Worm (Caenorhabditis elegans) whole organism, L4 larva: ENCODE results near the gene F10C2.3.

Experiments
- F49E8.2 ChIP-seq: sonication (generic microtip); optimal IDR thresholded peaks from 2 replicates; lab custom pipeline; 2016; ENCODE audit warnings: missing compliant biosample characterization, mild to moderate bottlenecking, missing genetic modification characterization, borderline replicate concordance
- R02D3.7 ChIP-seq: fragments of 150-350 bp; sonication (generic microtip); optimal IDR thresholded peaks from 3 replicates; lab custom pipeline; 2014; ENCODE audit warnings: missing biosample characterization, missing genetic modification characterization
- T20F7.1 ChIP-seq: fragments of 200-800 bp; sonication (Bioruptor generic); optimal IDR thresholded peaks from 2 replicates; lab custom pipeline; 2018; ENCODE audit warnings: mild to moderate bottlenecking, missing genetic modification characterization, missing compliant biosample characterization
- Y105C5A.15 ChIP-seq: fragments of 200-800 bp; sonication (Bioruptor generic); IDR thresholded peaks from 2 replicates; pipeline ENCODE4 v1.3.6; 2022; ENCODE audit warnings: missing genetic modification characterization, missing compliant biosample characterization
- Y48G9A.11 ChIP-seq: fragments of 200-800 bp; sonication (Bioruptor generic); IDR thresholded peaks from 2 replicates; pipeline ENCODE4 v1.3.6; 2022; ENCODE audit warnings: missing genetic modification reagents, missing genetic modification characterization, missing compliant biosample characterization
- ZK337.2 ChIP-seq: fragments of 200-800 bp; sonication (Bioruptor generic); IDR thresholded peaks from 2 replicates; pipeline ENCODE4 v1.3.6; 2022; ENCODE audit warnings: missing genetic modification reagents, missing genetic modification characterization, missing compliant biosample characterization
- aha-1 ChIP-seq: fragments of 150-350 bp; peaks from one replicate; lab custom pipeline; 2014; ENCODE audit warnings: missing biosample characterization, missing genetic modification characterization
- ama-1 ChIP-seq: fragments of 150-350 bp; optimal IDR thresholded peaks from 2 replicates; lab custom pipeline; 2014; ENCODE audit warnings: inconsistent platforms, mixed read lengths
- attf-4 ChIP-seq: sonication (generic microtip); optimal IDR thresholded peaks from 3 replicates; lab custom pipeline; 2017; ENCODE audit warnings: missing biosample characterization, missing genetic modification characterization
- ceh-28 ChIP-seq: fragments of 150-350 bp; optimal IDR thresholded peaks from 2 replicates; lab custom pipeline; 2014; ENCODE audit warnings: missing biosample characterization, missing genetic modification reagents, missing genetic modification characterization
- ceh-32 ChIP-seq: sonication (generic microtip); optimal IDR thresholded peaks from 2 replicates; lab custom pipeline; 2016; ENCODE audit warnings: mild to moderate bottlenecking, missing genetic modification characterization, missing compliant biosample characterization; ENCODE audit not compliant: poor library complexity
- ceh-82 ChIP-seq: sonication (generic microtip); optimal IDR thresholded peaks from 2 replicates; lab custom pipeline; 2017; ENCODE audit warnings: missing biosample characterization, missing genetic modification characterization
- ctbp-1 ChIP-seq: fragments of 200-800 bp; sonication (Bioruptor generic); IDR thresholded peaks from 2 replicates; pipeline ENCODE4 v1.3.6; 2022; ENCODE audit warnings: missing genetic modification reagents, missing genetic modification characterization, missing compliant biosample characterization
- daf-12 ChIP-seq: fragments of 150-350 bp; optimal IDR thresholded peaks from 2 replicates; lab custom pipeline; 2014; ENCODE audit warnings: missing biosample characterization, missing genetic modification reagents, missing genetic modification characterization
- daf-16 ChIP-seq, 3 experiments: sonication (generic microtip); optimal IDR thresholded peaks; 2 replicates each; lab custom pipeline; 2016 to 2017; ENCODE audit warnings: missing genetic modification characterization in 3 of 3, missing genetic modification reagents in 3 of 3, mild to moderate bottlenecking in 2 of 3, missing compliant biosample characterization in 2 of 3, missing biosample characterization in 1 of 3, moderate library complexity in 1 of 3
- daf-19 ChIP-seq: fragments of 200-800 bp; sonication (Bioruptor generic); conservative IDR thresholded peaks from 2 replicates; pipeline ENCODE4 v1.3.6; 2022; ENCODE audit warnings: missing genetic modification characterization, missing compliant biosample characterization
- dpl-1 ChIP-seq: fragments of 150-350 bp; optimal IDR thresholded peaks from 2 replicates; lab custom pipeline; 2014; ENCODE audit warnings: missing biosample characterization, missing genetic modification reagents, missing genetic modification characterization
- hlh-11 ChIP-seq: fragments of 200-800 bp; sonication (Bioruptor generic); optimal IDR thresholded peaks from 2 replicates; lab custom pipeline; 2018; ENCODE audit warnings: mild to moderate bottlenecking, missing genetic modification characterization, missing compliant biosample characterization
- lim-7 ChIP-seq: fragments of 200-800 bp; sonication (Bioruptor generic); IDR thresholded peaks from 2 replicates; pipeline ENCODE4 v1.3.6; 2022; ENCODE audit warnings: missing genetic modification characterization, missing compliant biosample characterization
- lin-13 ChIP-seq: fragments of 150-350 bp; optimal IDR thresholded peaks from 2 replicates; lab custom pipeline; 2014; ENCODE audit warnings: missing biosample characterization, missing genetic modification reagents, missing genetic modification characterization
- lin-15B ChIP-seq: fragments of 150-350 bp; sonication (generic microtip); optimal IDR thresholded peaks from 3 replicates; lab custom pipeline; 2014; ENCODE audit warnings: missing biosample characterization, missing genetic modification characterization
- lin-38 ChIP-seq: fragments of 200-800 bp; sonication (Bioruptor generic); IDR thresholded peaks from 2 replicates; pipeline ENCODE4 v1.3.6; 2022; ENCODE audit warnings: missing genetic modification reagents, missing genetic modification characterization, missing compliant biosample characterization
- lin-39 ChIP-seq: fragments of 150-350 bp; optimal IDR thresholded peaks from 2 replicates; lab custom pipeline; 2014; ENCODE audit warnings: missing biosample characterization, missing genetic modification reagents, missing genetic modification characterization
- mes-2 ChIP-seq: sonication (generic microtip); optimal IDR thresholded peaks from 2 replicates; lab custom pipeline; 2016; ENCODE audit warnings: missing genotype, mild to moderate bottlenecking, missing genetic modification characterization, missing compliant biosample characterization; ENCODE audit not compliant: poor library complexity, severe bottlenecking
- mxl-2 ChIP-seq: fragments of 200-800 bp; sonication (Bioruptor generic); conservative IDR thresholded peaks from 2 replicates; pipeline ENCODE4 v1.3.6; 2022; ENCODE audit warnings: missing genetic modification reagents, missing genetic modification characterization, missing compliant biosample characterization
- nhr-10 ChIP-seq: fragments of 150-350 bp; optimal IDR thresholded peaks from 2 replicates; lab custom pipeline; 2014; ENCODE audit warnings: missing biosample characterization, missing genetic modification characterization
- nhr-102 ChIP-seq: sonication (generic microtip); optimal IDR thresholded peaks from 2 replicates; lab custom pipeline; 2016; ENCODE audit warnings: mild to moderate bottlenecking, missing genetic modification characterization, moderate library complexity, missing compliant biosample characterization
- nhr-11 ChIP-seq: fragments of 150-350 bp; optimal IDR thresholded peaks from 2 replicates; lab custom pipeline; 2014; ENCODE audit warnings: missing biosample characterization, missing genetic modification characterization
- nhr-237 ChIP-seq: sonication (generic microtip); optimal IDR thresholded peaks from 2 replicates; lab custom pipeline; 2017; ENCODE audit warnings: missing biosample characterization, missing genetic modification characterization
- nhr-25 ChIP-seq: sonication (generic microtip); optimal IDR thresholded peaks from 2 replicates; lab custom pipeline; 2017; ENCODE audit warnings: missing genetic modification characterization, mild to moderate bottlenecking, missing compliant biosample characterization, antibody characterized with exemption, moderate library complexity, borderline replicate concordance; ENCODE audit not compliant: insufficient read depth
- nhr-28 ChIP-seq: fragments of 150-350 bp; optimal IDR thresholded peaks from 2 replicates; lab custom pipeline; 2014; ENCODE audit warnings: missing biosample characterization, missing genetic modification characterization
- nhr-48 ChIP-seq: sonication (generic microtip); optimal IDR thresholded peaks from 2 replicates; lab custom pipeline; 2016; ENCODE audit warnings: mild to moderate bottlenecking, missing genetic modification characterization, missing compliant biosample characterization
- nhr-6 ChIP-seq: fragments of 150-350 bp; optimal IDR thresholded peaks from 2 replicates; lab custom pipeline; 2014; ENCODE audit warnings: missing biosample characterization, missing genetic modification characterization
- nhr-76 ChIP-seq: fragments of 150-350 bp; optimal IDR thresholded peaks from 2 replicates; lab custom pipeline; 2014; ENCODE audit warnings: missing biosample characterization, missing genetic modification characterization
- pha-4 ChIP-seq, 2 experiments: fragments of 150-350 bp in 1 of 2; fragments of 200-800 bp in 1 of 2; sonication (Bioruptor generic) in 1 of 2; IDR thresholded peaks in 1 of 2; optimal IDR thresholded peaks in 1 of 2; 2 replicates each; pipeline versions ENCODE4 v1.3.6 to Lab custom; 2014 to 2022; ENCODE audit warnings: missing genetic modification characterization in 2 of 2, missing genetic modification reagents in 2 of 2, missing biosample characterization in 1 of 2, missing compliant biosample characterization in 1 of 2
- php-3 ChIP-seq: fragments of 200-800 bp; sonication (Bioruptor generic); IDR thresholded peaks from 2 replicates; pipeline ENCODE4 v1.3.6; 2022; ENCODE audit warnings: missing genetic modification reagents, missing genetic modification characterization, missing compliant biosample characterization
- pqm-1 ChIP-seq: sonication (generic microtip); optimal IDR thresholded peaks from 2 replicates; lab custom pipeline; 2017; ENCODE audit warnings: missing biosample characterization, missing genetic modification characterization
- rbr-2 ChIP-seq: sonication (generic microtip); optimal IDR thresholded peaks from 2 replicates; lab custom pipeline; 2016; ENCODE audit warnings: missing genotype, missing genetic modification characterization, missing compliant biosample characterization
- spr-1 ChIP-seq: sonication (generic microtip); optimal IDR thresholded peaks from 2 replicates; lab custom pipeline; 2016; ENCODE audit warnings: mild to moderate bottlenecking, missing genetic modification characterization, missing compliant biosample characterization
- unc-62 ChIP-seq, 3 experiments: fragments of 150-350 bp in 1 of 3; sonication (generic microtip); optimal IDR thresholded peaks in 2 of 3; peaks in 1 of 3; 1 replicate in 1 of 3; 2 replicates in 2 of 3; lab custom pipeline; 2014 to 2017; ENCODE audit warnings: missing biosample characterization in 3 of 3, missing genetic modification characterization in 3 of 3, missing genetic modification reagents in 3 of 3, missing genotype in 1 of 3
- zag-1 ChIP-seq: fragments of 150-350 bp; optimal IDR thresholded peaks from 2 replicates; lab custom pipeline; 2014; ENCODE audit warnings: missing biosample characterization, missing genetic modification characterization
- zfp-3 ChIP-seq: fragments of 200-800 bp; sonication (Bioruptor generic); conservative IDR thresholded peaks from 2 replicates; pipeline ENCODE4 v1.3.6; 2022; ENCODE audit warnings: missing genetic modification reagents, missing genetic modification characterization, missing compliant biosample characterization

Gene F10C2.3

DNA sequence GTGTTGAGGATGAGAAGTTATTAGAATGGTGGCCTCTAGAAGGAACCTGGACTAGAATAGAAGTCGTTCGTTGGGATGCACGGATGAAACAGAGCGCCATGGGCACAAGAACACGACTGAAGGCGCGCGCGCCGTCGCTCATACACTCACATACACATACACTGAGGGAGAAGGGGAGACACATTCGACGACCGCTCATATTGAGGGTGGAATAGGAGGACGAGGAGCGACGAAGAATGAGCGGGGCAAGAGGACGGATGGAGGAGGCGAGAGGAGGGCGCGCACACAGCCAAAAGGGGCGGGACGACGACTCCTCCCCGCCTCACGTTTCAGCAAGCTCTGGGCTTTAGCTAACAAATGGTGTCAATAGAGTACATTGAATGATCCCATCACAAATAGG, 18.7 kb downstream of the F10C2.3 start (continued):
- TF ChIP-seq ctbp-1 (GFP tag; lab: Robert Waterston, UW) (0 out of 2 replicates have a peak, but pooled peaks have one; percentile 15), daf-19 (GFP tag; lab: Robert Waterston, UW) (no peak), spr-1 (peak; percentile 18), attf-4 (tag; lab: Kevin White, UChicago) (no peak), nhr-28 (tag; lab: Kevin White, UChicago) (no peak), unc-62 (GFP tag; optimal IDR thresholded peaks at IDR 0.05 in 1 of 2; lab: Kevin White, UChicago) (no peak), unc-62 (tag; optimal IDR thresholded peaks at IDR 0.05; lab: Kevin White, UChicago) (no peak), nhr-10 (no peak), daf-12 (no peak)

DNA sequence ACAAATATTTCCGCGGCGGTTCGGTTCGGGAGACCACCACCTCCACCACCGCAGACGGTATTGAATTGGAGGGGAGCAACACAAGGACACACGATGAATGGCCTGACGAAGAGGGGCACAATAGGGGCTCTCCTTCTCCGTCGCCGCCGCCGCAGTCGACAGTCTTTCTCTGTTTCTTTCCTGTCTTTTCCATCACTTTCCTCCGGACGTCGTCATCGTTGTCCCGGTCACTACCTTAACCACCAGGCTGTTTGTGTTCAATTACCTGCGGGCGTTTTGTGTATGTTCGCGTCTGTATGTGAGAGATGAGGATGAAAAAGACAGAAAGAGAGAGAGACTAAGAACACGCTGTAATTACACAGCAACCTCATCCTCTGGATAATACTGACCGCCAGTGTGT, 19.6 kb downstream of the F10C2.3 start:
- TF ChIP-seq Y105C5A.15 (GFP tag; lab: Robert Waterston, UW) (no peak), pha-4 (GFP tag; IDR thresholded peaks at IDR 0.05; lab: Robert Waterston, UW) (no peak), pha-4 (tag; optimal IDR thresholded peaks at IDR 0.05; lab: Kevin White, UChicago) (peak; percentile 5), nhr-6 (peak; percentile 63), nhr-25 (tag; lab: Kevin White, UChicago) (peak; percentile 59), nhr-76 (tag; lab: Kevin White, UChicago) (no peak), unc-62 (GFP tag; optimal IDR thresholded peaks at IDR 0.05 in 1 of 2; lab: Kevin White, UChicago) (peak in 1 of 2 experiments; percentile 90), unc-62 (tag; optimal IDR thresholded peaks at IDR 0.05; lab: Kevin White, UChicago) (no peak), hlh-11 (tag; lab: Kevin White, UChicago) (peak; percentile 19)

DNA sequence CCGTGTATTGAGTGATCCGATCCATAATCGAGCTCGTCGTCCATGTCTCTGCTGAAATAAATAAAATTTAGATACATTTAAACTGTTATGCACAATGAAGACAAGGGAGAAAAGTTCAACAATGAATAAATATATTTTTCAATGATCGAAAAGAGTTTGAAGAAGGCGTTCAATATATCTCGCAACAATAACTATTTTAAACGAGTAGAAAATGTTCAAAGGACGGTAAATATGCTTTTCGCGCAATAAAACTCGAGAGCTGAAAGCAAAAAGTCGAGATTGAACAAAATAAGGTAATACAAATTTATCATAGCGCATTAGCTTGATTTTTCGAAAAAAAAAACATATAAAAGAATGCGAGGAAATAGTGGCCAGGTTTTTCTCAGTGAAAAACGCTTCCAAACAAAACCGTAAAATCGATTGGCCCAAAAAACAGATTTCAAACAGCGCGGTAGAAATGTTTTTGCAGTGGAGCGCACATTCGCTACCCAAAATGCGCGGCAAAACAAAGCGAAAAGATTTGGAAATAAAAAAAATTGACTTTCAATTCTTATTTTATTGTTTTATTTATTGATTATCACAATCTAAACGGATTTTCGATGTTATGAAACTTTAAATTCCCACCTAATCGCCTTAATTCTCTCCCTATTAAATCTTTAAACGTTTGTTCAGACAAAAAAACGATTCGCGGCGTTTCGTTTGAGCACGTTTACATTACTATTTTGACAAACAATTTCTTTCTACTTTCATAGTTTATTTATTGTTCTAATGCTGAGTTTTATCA, 20.9 kb downstream of the F10C2.3 start, which contains the start of the genes kup-1 and F10C2.4:
Gene kup-1 (minus strand): TSS at position 51 of the 784 bp plus-strand sequence.
Gene F10C2.4 (plus strand): TSS at position 734 of the 784 bp plus-strand sequence.
- TF ChIP-seq daf-16 (GFP tag; optimal IDR thresholded peaks at IDR 0.05; lab: Kevin White, UChicago) (no peak), daf-16 (tag; optimal IDR thresholded peaks at IDR 0.05; lab: Kevin White, UChicago) (peak; percentile 17), lin-38 (GFP tag; lab: Robert Waterston, UW) (peak; percentile 88), mes-2 (tag; lab: Kevin White, UChicago) (peak; percentile 51), T20F7.1 (GFP tag; lab: Kevin White, UChicago) (peak; percentile 60), nhr-102 (tag; lab: Kevin White, UChicago) (no peak), dpl-1 (GFP tag; lab: Kevin White, UChicago) (peak; percentile 91), nhr-28 (tag; lab: Kevin White, UChicago) (peak; percentile 23), nhr-11 (tag; lab: Kevin White, UChicago) (peak; percentile 16), lin-15B (tag; lab: Kevin White, UChicago) (no peak), ama-1 (lab: Kevin White, UChicago) (no peak), rbr-2 (tag; lab: Kevin White, UChicago) (peak; percentile 28), F49E8.2 (tag; lab: Kevin White, UChicago) (no peak), nhr-6 (peak; percentile 88), nhr-237 (tag; lab: Kevin White, UChicago) (no peak), zfp-3 (GFP tag; lab: Robert Waterston, UW) (no peak), aha-1 (tag; lab: Kevin White, UChicago) (peak; percentile 78)

DNA sequence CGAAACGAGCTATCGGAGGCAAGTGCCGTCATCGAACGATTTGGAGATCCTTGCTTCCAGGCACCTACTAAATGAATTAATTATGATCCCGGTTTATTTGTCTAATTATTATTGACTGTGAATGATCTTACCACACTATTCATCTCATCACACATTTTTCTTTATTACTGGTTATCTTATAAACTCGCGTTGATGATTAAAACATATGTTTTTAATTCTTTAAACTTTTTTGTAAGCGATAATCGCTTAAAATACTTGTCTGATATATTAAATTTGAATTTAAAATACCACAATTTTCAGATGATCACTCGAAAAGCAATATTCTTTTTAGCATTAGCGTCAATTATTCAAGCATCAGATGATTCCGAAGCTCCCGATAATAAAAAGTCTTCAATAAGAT, 25.0 kb downstream of the F10C2.3 start, which contains the start of gene F10C2.5:
Gene F10C2.5 (plus strand): TSS at position 301 of the 400 bp plus-strand sequence.
- TF ChIP-seq zag-1 (tag; lab: Kevin White, UChicago) (no peak), nhr-48 (tag; lab: Kevin White, UChicago) (no peak), pqm-1 (tag; lab: Kevin White, UChicago) (no peak), ceh-32 (tag; lab: Kevin White, UChicago) (no peak), nhr-10 (no peak), lin-39 (no peak), ZK337.2 (GFP tag; lab: Robert Waterston, UW) (no peak), ceh-28 (tag; lab: Kevin White, UChicago) (no peak), mxl-2 (GFP tag; lab: Robert Waterston, UW) (no peak), Y48G9A.11 (GFP tag; lab: Robert Waterston, UW) (no peak), nhr-11 (tag; lab: Kevin White, UChicago) (no peak), php-3 (GFP tag; lab: Robert Waterston, UW) (no peak), nhr-76 (tag; lab: Kevin White, UChicago) (no peak), ctbp-1 (GFP tag; lab: Robert Waterston, UW) (no peak), R02D3.7 (tag; lab: Kevin White, UChicago) (no peak), lim-7 (GFP tag; lab: Robert Waterston, UW) (no peak), ceh-82 (tag; lab: Kevin White, UChicago) (no peak), aha-1 (tag; lab: Kevin White, UChicago) (no peak), lin-13 (GFP tag; lab: Kevin White, UChicago) (no peak)
